Fruit fly (Drosophila melanogaster) S2 (cell line): Measurements from ENCODE around the gene LpR1.

Experiments used
- CG8478 ChIP-seq: fragments of >200 bp; optimal IDR thresholded peaks from 2 replicates; lab custom pipeline; 2018
- CTCF ChIP-seq, 2 experiments: fragments of >200 bp; optimal IDR thresholded peaks; 2 replicates each; lab custom pipeline; 2018

dm6 chr3R:25775269-25775668, 12.4 kb upstream of the LpR1 start, which contains the start of the genes CG17197 and CG17198:
- no peak for TF ChIP-seq CG8478 (lab: Kevin White, UChicago)
- no peak for TF ChIP-seq CTCF (optimal IDR thresholded peaks at IDR 0.05; lab: Kevin White, UChicago)
